Worm (Caenorhabditis elegans) whole organism, mixed stage, embryonic: Measurements from ENCODE around the gene vps-41.
A peak's percentile ranks its signal among the peaks of the same experiment; 100 is the strongest.

Source experiments
- M03D4.4 ChIP-seq: sonication (generic microtip); optimal IDR thresholded peaks from 2 replicates; lab custom pipeline; 2017; ENCODE audit warnings: mild to moderate bottlenecking, missing genetic modification characterization, missing compliant biosample characterization
- bed-3 ChIP-seq: fragments of 200-800 bp; sonication (Bioruptor generic); optimal IDR thresholded peaks from 3 replicates; lab custom pipeline; 2018; ENCODE audit warnings: mild to moderate bottlenecking, missing genetic modification characterization, moderate library complexity, missing compliant biosample characterization
- blmp-1 ChIP-seq: fragments of 150-350 bp; optimal IDR thresholded peaks from 2 replicates; lab custom pipeline; 2014; ENCODE audit warnings: missing biosample characterization, missing genetic modification characterization
- ceh-39 ChIP-seq: fragments of 150-350 bp; optimal IDR thresholded peaks from 2 replicates; lab custom pipeline; 2014; ENCODE audit warnings: missing biosample characterization, missing genetic modification characterization
- ceh-43 ChIP-seq: fragments of 200-800 bp; sonication (Bioruptor generic); optimal IDR thresholded peaks from 2 replicates; lab custom pipeline; 2018; ENCODE audit warnings: mild to moderate bottlenecking, missing genetic modification characterization, moderate library complexity, missing compliant biosample characterization
- ceh-83 ChIP-seq: fragments of 200-800 bp; sonication (Bioruptor generic); optimal IDR thresholded peaks from 2 replicates; lab custom pipeline; 2018; ENCODE audit warnings: mild to moderate bottlenecking, missing genetic modification characterization, missing compliant biosample characterization
- ces-1 ChIP-seq: fragments of 150-350 bp; optimal IDR thresholded peaks from 2 replicates; lab custom pipeline; 2014; ENCODE audit warnings: missing biosample characterization, missing genetic modification reagents, missing genetic modification characterization
- cnd-1 ChIP-seq: fragments of 200-800 bp; sonication (Bioruptor generic); optimal IDR thresholded peaks from 2 replicates; lab custom pipeline; 2018; ENCODE audit warnings: mild to moderate bottlenecking, missing genetic modification characterization, missing compliant biosample characterization
- drap-1 ChIP-seq: fragments of 200-800 bp; sonication (Bioruptor generic); optimal IDR thresholded peaks from 3 replicates; lab custom pipeline; 2018; ENCODE audit warnings: mild to moderate bottlenecking, missing genetic modification characterization, missing compliant biosample characterization
- elt-3 ChIP-seq: fragments of 150-350 bp; optimal IDR thresholded peaks from 2 replicates; lab custom pipeline; 2014; ENCODE audit warnings: missing biosample characterization, missing genetic modification characterization
- flh-1 ChIP-seq: fragments of 200-800 bp; sonication (Bioruptor generic); optimal IDR thresholded peaks from 2 replicates; lab custom pipeline; 2018; ENCODE audit warnings: mild to moderate bottlenecking, missing genetic modification characterization, moderate library complexity, missing compliant biosample characterization
- ham-2 ChIP-seq: fragments of 200-800 bp; sonication (Bioruptor generic); optimal IDR thresholded peaks from 2 replicates; lab custom pipeline; 2018; ENCODE audit warnings: mild to moderate bottlenecking, missing genetic modification characterization, missing compliant biosample characterization
- hlh-1 ChIP-seq: fragments of 150-350 bp; optimal IDR thresholded peaks from 2 replicates; lab custom pipeline; 2014; ENCODE audit warnings: missing biosample characterization, missing genetic modification reagents, missing genetic modification characterization
- lin-13 ChIP-seq: fragments of 150-350 bp; optimal IDR thresholded peaks from 2 replicates; lab custom pipeline; 2014; ENCODE audit warnings: missing biosample characterization, missing genetic modification characterization
- lin-32 ChIP-seq: fragments of 200-800 bp; sonication (Bioruptor generic); optimal IDR thresholded peaks from 2 replicates; lab custom pipeline; 2018; ENCODE audit warnings: mild to moderate bottlenecking, missing genetic modification characterization, missing compliant biosample characterization
- lsy-2 ChIP-seq: fragments of 150-350 bp; optimal IDR thresholded peaks from 2 replicates; lab custom pipeline; 2014; ENCODE audit warnings: missing biosample characterization, missing genetic modification characterization
- mab-5 ChIP-seq: fragments of 150-350 bp; optimal IDR thresholded peaks from 2 replicates; lab custom pipeline; 2014; ENCODE audit warnings: missing biosample characterization, missing genetic modification characterization
- mep-1 ChIP-seq: fragments of 150-350 bp; optimal IDR thresholded peaks from 2 replicates; lab custom pipeline; 2017; ENCODE audit warnings: missing biosample characterization, missing genetic modification reagents, missing genetic modification characterization, inconsistent platforms
- mls-2 ChIP-seq: sonication (generic microtip); optimal IDR thresholded peaks from 2 replicates; lab custom pipeline; 2016; ENCODE audit warnings: mild to moderate bottlenecking, missing genetic modification characterization, moderate library complexity, missing compliant biosample characterization
- nhr-12 ChIP-seq: fragments of 150-350 bp; optimal IDR thresholded peaks from 2 replicates; lab custom pipeline; 2014; ENCODE audit warnings: missing biosample characterization, missing genetic modification characterization
- nhr-2 ChIP-seq: fragments of 150-350 bp; optimal IDR thresholded peaks from 2 replicates; lab custom pipeline; 2014; ENCODE audit warnings: missing biosample characterization, missing genetic modification characterization
- nhr-237 ChIP-seq: fragments of 150-350 bp; optimal IDR thresholded peaks from 2 replicates; lab custom pipeline; 2014; ENCODE audit warnings: missing biosample characterization, missing genetic modification characterization
- nhr-28 ChIP-seq: fragments of 150-350 bp; optimal IDR thresholded peaks from 2 replicates; lab custom pipeline; 2014; ENCODE audit warnings: missing biosample characterization, missing genetic modification characterization
- nhr-76 ChIP-seq: sonication (generic microtip); optimal IDR thresholded peaks from 2 replicates; lab custom pipeline; 2017; ENCODE audit warnings: missing biosample characterization, missing genetic modification characterization
- pha-4 ChIP-seq: fragments of 150-350 bp; optimal IDR thresholded peaks from 2 replicates; lab custom pipeline; 2018; ENCODE audit warnings: missing biosample characterization, missing genetic modification reagents, missing genetic modification characterization
- snpc-4 ChIP-seq: fragments of 150-350 bp; optimal IDR thresholded peaks from 2 replicates; lab custom pipeline; 2014; ENCODE audit warnings: missing biosample characterization, missing genetic modification characterization
- sptf-1 ChIP-seq: sonication (generic microtip); optimal IDR thresholded peaks from 2 replicates; lab custom pipeline; 2017; ENCODE audit warnings: mild to moderate bottlenecking, missing genetic modification characterization, moderate library complexity, missing compliant biosample characterization
- tbx-8 ChIP-seq: fragments of 200-800 bp; sonication (Bioruptor generic); optimal IDR thresholded peaks from 2 replicates; lab custom pipeline; 2018; ENCODE audit warnings: mild to moderate bottlenecking, missing genetic modification characterization, moderate library complexity, missing compliant biosample characterization
- unc-120 ChIP-seq: sonication (generic microtip); optimal IDR thresholded peaks from 2 replicates; lab custom pipeline; 2017; ENCODE audit warnings: missing genetic modification characterization, missing compliant biosample characterization; ENCODE audit not compliant: poor library complexity, severe bottlenecking
- unc-39 ChIP-seq: fragments of 150-350 bp; optimal IDR thresholded peaks from 2 replicates; lab custom pipeline; 2014; ENCODE audit warnings: missing biosample characterization, missing genetic modification characterization
- unc-62 ChIP-seq: fragments of 150-350 bp; optimal IDR thresholded peaks from 2 replicates; lab custom pipeline; 2014; ENCODE audit warnings: missing biosample characterization, missing genetic modification reagents, missing genetic modification characterization
- zip-8 ChIP-seq: fragments of 150-350 bp; optimal IDR thresholded peaks from 2 replicates; lab custom pipeline; 2014; ENCODE audit warnings: missing biosample characterization, missing genetic modification characterization
- ztf-11 ChIP-seq: fragments of 150-350 bp; optimal IDR thresholded peaks from 2 replicates; lab custom pipeline; 2014; ENCODE audit warnings: missing biosample characterization, missing genetic modification characterization

The vps-41 gene

ce11 chrX:5248754-5249153 is 34.9 kb upstream of the vps-41 start:
- peak; percentile 69 for TF ChIP-seq zip-8 (tag; lab: Kevin White, UChicago)
- no peak for TF ChIP-seq nhr-76
- TF ChIP-seq, all 35 proteins: peak for 1

- no peak for TF ChIP-seq ceh-39
- TF ChIP-seq nhr-28: no peak
- TF ChIP-seq ham-2 (GFP tag; lab: Kevin White, UChicago): no peak
- no peak for TF ChIP-seq zip-8 (tag; lab: Kevin White, UChicago)
- TF ChIP-seq lin-32 (GFP tag; lab: Kevin White, UChicago): no peak
- no peak for TF ChIP-seq unc-120
- no peak for TF ChIP-seq drap-1 (GFP tag; lab: Kevin White, UChicago)
- TF ChIP-seq cnd-1: no peak
- TF ChIP-seq tbx-8 (GFP tag; lab: Kevin White, UChicago): no peak
- no peak for TF ChIP-seq snpc-4 (tag; lab: Kevin White, UChicago)
- TF ChIP-seq nhr-12: no peak
- no peak for TF ChIP-seq nhr-237 (tag; lab: Kevin White, UChicago)
- TF ChIP-seq ztf-11: no peak
- TF ChIP-seq, all 35 proteins: peak for 0
Observed at ce11 chrX:5249603-5250002, 34.0 kb upstream of the vps-41 start, which contains the start of gene Y34B4A.10. TSS of gene Y34B4A.10 (plus strand) at chrX:5249903.

ce11 chrX:5252798-5253197 is 30.8 kb upstream of the vps-41 start, which contains the start of gene nspg-14:
TSS of gene nspg-14 (plus strand) at chrX:5253047.
- TF ChIP-seq nhr-2: no peak
- no peak for TF ChIP-seq nhr-76
- no peak for TF ChIP-seq sptf-1 (tag; lab: Kevin White, UChicago)
- TF ChIP-seq elt-3 (tag; lab: Kevin White, UChicago): no peak
- TF ChIP-seq unc-39 (tag; lab: Kevin White, UChicago): no peak
- TF ChIP-seq pha-4 (tag; lab: Kevin White, UChicago): no peak
- TF ChIP-seq blmp-1 (tag; lab: Kevin White, UChicago): no peak
- TF ChIP-seq M03D4.4: no peak
- no peak for TF ChIP-seq ham-2 (GFP tag; lab: Kevin White, UChicago)
- no peak for TF ChIP-seq unc-120
- no peak for TF ChIP-seq zip-8 (tag; lab: Kevin White, UChicago)
- TF ChIP-seq ceh-39: no peak
- no peak for TF ChIP-seq lsy-2 (tag; lab: Kevin White, UChicago)
- TF ChIP-seq ztf-11: no peak
- TF ChIP-seq bed-3 (GFP tag; lab: Kevin White, UChicago): no peak
- TF ChIP-seq ceh-43: no peak
- TF ChIP-seq nhr-12: no peak
- no peak for TF ChIP-seq drap-1 (GFP tag; lab: Kevin White, UChicago)

ce11 chrX:5254894-5255293 is 28.7 kb upstream of the vps-41 start, which contains the start of gene nspg-13:
TSS of gene nspg-13 (plus strand) at chrX:5255194.
- no peak for TF ChIP-seq ztf-11
- no peak for TF ChIP-seq snpc-4 (tag; lab: Kevin White, UChicago)
- TF ChIP-seq tbx-8 (GFP tag; lab: Kevin White, UChicago): no peak
- no peak for TF ChIP-seq mls-2 (tag; lab: Kevin White, UChicago)
- TF ChIP-seq nhr-76: no peak
- TF ChIP-seq ceh-83 (GFP tag; lab: Kevin White, UChicago): no peak
- no peak for TF ChIP-seq pha-4 (tag; lab: Kevin White, UChicago)
- TF ChIP-seq cnd-1: no peak
- TF ChIP-seq hlh-1 (tag; lab: Kevin White, UChicago): no peak
- TF ChIP-seq mab-5 (tag; lab: Kevin White, UChicago): no peak
- no peak for TF ChIP-seq lin-13 (tag; lab: Kevin White, UChicago)
- no peak for TF ChIP-seq ham-2 (GFP tag; lab: Kevin White, UChicago)
- no peak for TF ChIP-seq unc-62 (GFP tag; lab: Kevin White, UChicago)
- no peak for TF ChIP-seq elt-3 (tag; lab: Kevin White, UChicago)
- TF ChIP-seq flh-1 (GFP tag; lab: Kevin White, UChicago): no peak
- TF ChIP-seq nhr-28: no peak

- TF ChIP-seq zip-8 (tag; lab: Kevin White, UChicago) (no peak), ces-1 (GFP tag; lab: Kevin White, UChicago) (no peak), pha-4 (tag; lab: Kevin White, UChicago) (no peak), mls-2 (tag; lab: Kevin White, UChicago) (no peak), sptf-1 (tag; lab: Kevin White, UChicago) (no peak), ztf-11 (no peak), snpc-4 (tag; lab: Kevin White, UChicago) (no peak), mep-1 (tag; lab: Kevin White, UChicago) (no peak), drap-1 (GFP tag; lab: Kevin White, UChicago) (no peak), nhr-237 (tag; lab: Kevin White, UChicago) (no peak)
Observed at ce11 chrX:5255320-5255719, 28.3 kb upstream of the vps-41 start.
